Fruit fly (Drosophila melanogaster) whole organism, wandering third instar larva: ENCODE data around the gene olf413.

Experiments
- Abd-B ChIP-seq: fragments of >200 bp; optimal IDR thresholded peaks from 2 replicates; lab custom pipeline; 2017; ENCODE audit warnings: missing biosample characterization, missing genetic modification characterization
- CG32264 ChIP-seq: fragments of 200-800 bp; sonication (Bioruptor generic); optimal IDR thresholded peaks from 2 replicates; lab custom pipeline; 2016; ENCODE audit warnings: missing biosample characterization, missing genetic modification characterization
- CrebA ChIP-seq: fragments of 200-800 bp; sonication (Bioruptor generic); optimal IDR thresholded peaks from 2 replicates; lab custom pipeline; 2016; ENCODE audit warnings: missing biosample characterization, mild to moderate bottlenecking, missing genetic modification characterization, borderline replicate concordance
- Dfd ChIP-seq: fragments of >200 bp; optimal IDR thresholded peaks from 2 replicates; lab custom pipeline; 2017; ENCODE audit warnings: missing biosample characterization, missing genetic modification characterization
- Dif ChIP-seq: fragments of 200-275, 200-300 bp; sonication (Bioruptor generic); optimal IDR thresholded peaks from 2 replicates; lab custom pipeline; 2018; ENCODE audit warnings: missing biosample characterization, missing genetic modification characterization; ENCODE audit not compliant: partially characterized antibody
- Hr78 ChIP-seq: fragments of >200 bp; optimal IDR thresholded peaks from 2 replicates; lab custom pipeline; 2017; ENCODE audit warnings: missing biosample characterization, missing genetic modification characterization
- Hr83 ChIP-seq: fragments of 200-300 bp; sonication (Bioruptor generic); optimal IDR thresholded peaks from 2 replicates; lab custom pipeline; 2016; ENCODE audit warnings: missing biosample characterization, mild to moderate bottlenecking, missing genetic modification characterization, moderate library complexity; ENCODE audit not compliant: poor library complexity, severe bottlenecking
- Jra ChIP-seq: sonication (Bioruptor generic); optimal IDR thresholded peaks from 2 replicates; lab custom pipeline; 2016; ENCODE audit warnings: missing biosample characterization, missing genetic modification characterization
- Mio ChIP-seq: sonication (Bioruptor generic); optimal IDR thresholded peaks from 2 replicates; lab custom pipeline; 2016; ENCODE audit warnings: missing biosample characterization, missing genetic modification characterization
- N ChIP-seq: fragments of >200 bp; optimal IDR thresholded peaks from 2 replicates; lab custom pipeline; 2018; ENCODE audit warnings: missing biosample characterization, missing external identifiers, missing genetic modification characterization
- OdsH ChIP-seq: fragments of 200-800 bp; sonication (Bioruptor generic); optimal IDR thresholded peaks from 2 replicates; lab custom pipeline; 2016; ENCODE audit warnings: missing biosample characterization, mild to moderate bottlenecking, missing genetic modification characterization
- Rel ChIP-seq, 2 experiments: fragments of 200-800 bp; sonication (Bioruptor generic) in 1 of 2; optimal IDR thresholded peaks; 2 replicates in 1 of 2; 3 replicates in 1 of 2; lab custom pipeline; 2016 to 2019; ENCODE audit warnings: mild to moderate bottlenecking in 2 of 2, missing biosample characterization in 2 of 2, missing genetic modification characterization in 2 of 2, moderate library complexity in 1 of 2
- Sp1 ChIP-seq: fragments of 200-800 bp; sonication (Bioruptor generic); optimal IDR thresholded peaks from 3 replicates; lab custom pipeline; 2019; ENCODE audit warnings: missing biosample characterization, mild to moderate bottlenecking, missing genetic modification characterization, moderate library complexity
- br ChIP-seq: fragments of 200-800 bp; sonication (Bioruptor generic); optimal IDR thresholded peaks from 2 replicates; lab custom pipeline; 2016; ENCODE audit warnings: missing biosample characterization, missing genetic modification characterization
- brk ChIP-seq: fragments of 200-800 bp; sonication (Bioruptor generic); optimal IDR thresholded peaks from 2 replicates; lab custom pipeline; 2016; ENCODE audit warnings: missing biosample characterization, mild to moderate bottlenecking, missing genetic modification characterization
- dl ChIP-seq, 2 experiments: fragments of 175-275, 200-275 bp in 1 of 2; fragments of 200-275 bp in 1 of 2; sonication (Bioruptor generic); optimal IDR thresholded peaks; lab custom pipeline; 2018; ENCODE audit warnings: mild to moderate bottlenecking in 2 of 2, missing biosample characterization in 2 of 2, missing genetic modification characterization in 2 of 2, moderate library complexity in 2 of 2; ENCODE audit not compliant: partially characterized antibody in 2 of 2, insufficient read depth in 1 of 2
- dsf ChIP-seq: sonication (Bioruptor generic); optimal IDR thresholded peaks from 2 replicates; lab custom pipeline; 2016; ENCODE audit warnings: missing biosample characterization, missing genetic modification characterization, borderline replicate concordance
- ey ChIP-seq: fragments of 200-800 bp; sonication (Bioruptor generic); optimal IDR thresholded peaks from 2 replicates; lab custom pipeline; 2016; ENCODE audit warnings: missing biosample characterization, missing genetic modification characterization
- foxo ChIP-seq, 2 experiments: fragments of 200-800 bp; sonication (Bioruptor generic); optimal IDR thresholded peaks; 2 replicates in 1 of 2; 3 replicates in 1 of 2; lab custom pipeline; 2016 to 2017; ENCODE audit warnings: missing biosample characterization in 2 of 2, missing genetic modification characterization in 2 of 2
- fru ChIP-seq: fragments of 200-800 bp; sonication (Bioruptor generic); optimal IDR thresholded peaks from 3 replicates; lab custom pipeline; 2016; ENCODE audit warnings: missing biosample characterization, mild to moderate bottlenecking, missing genetic modification characterization
- h ChIP-seq: fragments of 200-800 bp; sonication (Bioruptor generic); optimal IDR thresholded peaks from 3 replicates; lab custom pipeline; 2016; ENCODE audit warnings: missing biosample characterization, mild to moderate bottlenecking, missing genetic modification characterization
- jim ChIP-seq: fragments of 175-275, 200-325 bp; sonication (Bioruptor generic); optimal IDR thresholded peaks from 2 replicates; lab custom pipeline; 2016; ENCODE audit warnings: missing biosample characterization, mild to moderate bottlenecking, missing genetic modification characterization
- lola ChIP-seq: fragments of >200 bp; optimal IDR thresholded peaks from 2 replicates; lab custom pipeline; 2017; ENCODE audit warnings: missing biosample characterization, missing genetic modification characterization
- pan ChIP-seq: fragments of >200 bp; optimal IDR thresholded peaks from 2 replicates; lab custom pipeline; 2017
- psq ChIP-seq: fragments of 200-800 bp; sonication (Bioruptor generic); optimal IDR thresholded peaks from 3 replicates; lab custom pipeline; 2017; ENCODE audit warnings: missing biosample characterization, mild to moderate bottlenecking, missing genetic modification characterization, moderate library complexity
- rgr ChIP-seq: fragments of 200-800 bp; sonication (Bioruptor generic); optimal IDR thresholded peaks from 3 replicates; lab custom pipeline; 2016; ENCODE audit warnings: missing biosample characterization, mild to moderate bottlenecking, missing genetic modification characterization
- sage ChIP-seq: fragments of 200-800 bp; sonication (Bioruptor generic); optimal IDR thresholded peaks from 2 replicates; lab custom pipeline; 2016; ENCODE audit warnings: missing biosample characterization, mild to moderate bottlenecking, missing genetic modification characterization
- sv ChIP-seq: fragments of 200-800 bp; sonication (Bioruptor generic); optimal IDR thresholded peaks from 3 replicates; lab custom pipeline; 2016; ENCODE audit warnings: missing biosample characterization, missing genetic modification characterization
- tai ChIP-seq: sonication (Bioruptor generic); optimal IDR thresholded peaks from 2 replicates; lab custom pipeline; 2016; ENCODE audit warnings: missing biosample characterization, missing genetic modification characterization
- woc ChIP-seq: sonication (Bioruptor generic); optimal IDR thresholded peaks from 2 replicates; lab custom pipeline; 2016; ENCODE audit warnings: missing biosample characterization, mild to moderate bottlenecking, missing genetic modification characterization

Gene olf413

dm6 chr3L:22135849-22136248 is at the start of gene olf413:
Gene olf413 (plus strand): TSS chr3L:22136090.
- TF ChIP-seq fru (GFP tag; lab: Kevin White, UChicago) (peak; percentile 59), Rel (GFP tag; optimal IDR thresholded peaks at IDR 0.05; lab: Kevin White, UChicago) (no peak), Rel (tag; optimal IDR thresholded peaks at IDR 0.05; lab: Kevin White, UChicago) (no peak), dl (GFP tag; optimal IDR thresholded peaks at IDR 0.05; lab: Kevin White, UChicago; ENCODE audit: insufficient read depth in 1 of 2, partially characterized antibody in 2 of 2) (peak in 1 of 2 experiments; percentile 66), Dif (GFP tag; lab: Kevin White, UChicago) (peak; percentile 81), lola (GFP tag; lab: Kevin White, UChicago) (no peak)
- TF ChIP-seq, all 38 proteins: peak for 3

dm6 chr3L:22091339-22091738 is 44.6 kb upstream of the olf413 start:
- TF ChIP-seq foxo (GFP tag; optimal IDR thresholded peaks at IDR 0.05; lab: Kevin White, UChicago): no peak
- TF ChIP-seq N (GFP tag; lab: Kevin White, UChicago): no peak
- TF ChIP-seq CrebA (GFP tag; lab: Kevin White, UChicago): no peak
- no peak for TF ChIP-seq br (GFP tag; lab: Kevin White, UChicago)
- TF ChIP-seq h: no peak
- TF ChIP-seq Sp1 (GFP tag; lab: Kevin White, UChicago): no peak
- TF ChIP-seq Jra (GFP tag; lab: Kevin White, UChicago): no peak
- no peak for TF ChIP-seq sage (GFP tag; lab: Kevin White, UChicago)
- TF ChIP-seq, all 38 proteins: peak for 0

dm6 chr3L:22094308-22094866 is 41.5 kb upstream of the olf413 start:
- TF ChIP-seq h (no peak), Dfd (GFP tag; lab: Kevin White, UChicago) (no peak), CrebA (GFP tag; lab: Kevin White, UChicago) (no peak), N (GFP tag; lab: Kevin White, UChicago) (no peak), Jra (GFP tag; lab: Kevin White, UChicago) (no peak), pan (lab: Kevin White, UChicago) (no peak), br (GFP tag; lab: Kevin White, UChicago) (no peak), psq (GFP tag; lab: Kevin White, UChicago) (no peak), foxo (GFP tag; optimal IDR thresholded peaks at IDR 0.05; lab: Kevin White, UChicago) (no peak), Mio (no peak), dl (GFP tag; optimal IDR thresholded peaks at IDR 0.05; lab: Kevin White, UChicago; ENCODE audit: insufficient read depth in 1 of 2, partially characterized antibody in 2 of 2) (no peak), brk (GFP tag; lab: Kevin White, UChicago) (no peak), tai (GFP tag; lab: Kevin White, UChicago) (no peak), Dif (GFP tag; lab: Kevin White, UChicago) (no peak), Hr78 (no peak), rgr (no peak), Abd-B (GFP tag; lab: Kevin White, UChicago) (no peak), sv (GFP tag; lab: Kevin White, UChicago) (no peak), CG32264 (GFP tag; lab: Kevin White, UChicago) (no peak), fru (GFP tag; lab: Kevin White, UChicago) (no peak)

dm6 chr3L:22106704-22107103 is 29.2 kb upstream of the olf413 start:
- TF ChIP-seq foxo (GFP tag; optimal IDR thresholded peaks at IDR 0.05; lab: Kevin White, UChicago): no peak
- no peak for TF ChIP-seq woc (GFP tag; lab: Kevin White, UChicago)
- TF ChIP-seq jim (GFP tag; lab: Kevin White, UChicago): no peak
- TF ChIP-seq dsf: no peak
- TF ChIP-seq dl (GFP tag; optimal IDR thresholded peaks at IDR 0.05; lab: Kevin White, UChicago; ENCODE audit: insufficient read depth in 1 of 2, partially characterized antibody in 2 of 2): no peak
- no peak for TF ChIP-seq Hr78
- no peak for TF ChIP-seq lola (GFP tag; lab: Kevin White, UChicago)
- no peak for TF ChIP-seq sage (GFP tag; lab: Kevin White, UChicago)
- no peak for TF ChIP-seq tai (GFP tag; lab: Kevin White, UChicago)
- TF ChIP-seq h: no peak
- no peak for TF ChIP-seq ey (GFP tag; lab: Kevin White, UChicago)
- no peak for TF ChIP-seq Dfd (GFP tag; lab: Kevin White, UChicago)
- no peak for TF ChIP-seq brk (GFP tag; lab: Kevin White, UChicago)
- no peak for TF ChIP-seq sv (GFP tag; lab: Kevin White, UChicago)
- TF ChIP-seq Sp1 (GFP tag; lab: Kevin White, UChicago): no peak
- TF ChIP-seq Jra (GFP tag; lab: Kevin White, UChicago): no peak
- no peak for TF ChIP-seq Hr83 (GFP tag; lab: Kevin White, UChicago)
- no peak for TF ChIP-seq psq (GFP tag; lab: Kevin White, UChicago)
- TF ChIP-seq OdsH (GFP tag; lab: Kevin White, UChicago): no peak
- no peak for TF ChIP-seq br (GFP tag; lab: Kevin White, UChicago)
- TF ChIP-seq, all 38 proteins: peak for 0
